Fruit fly (Drosophila melanogaster): ENCODE results near the gene dop.

DNA sequence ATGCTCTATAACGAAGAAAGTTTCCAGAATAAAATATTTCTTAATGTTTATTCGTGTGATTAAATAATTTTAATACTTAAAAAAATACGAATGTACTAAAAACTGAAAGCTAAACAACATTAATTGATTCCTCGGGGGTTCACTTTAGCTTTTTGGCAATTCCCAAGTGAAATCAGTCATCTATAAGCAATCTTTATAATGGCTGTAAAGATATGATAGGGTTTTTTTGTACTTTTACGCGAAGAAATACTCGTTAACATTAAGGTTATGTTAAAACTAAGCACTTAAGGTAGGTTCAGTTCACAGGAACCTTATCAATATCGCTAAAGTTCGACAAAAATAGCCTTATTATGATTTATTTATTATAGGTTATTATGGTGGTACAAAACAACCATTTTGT, 45.9 kb upstream of the dop start:
- TF ChIP-seq CG10543 (GFP tag; optimal IDR thresholded peaks at IDR 0.05) (no peak), NK7.1 (GFP tag; optimal IDR thresholded peaks at IDR 0.05) (no peak), CG10366 (GFP tag; IDR thresholded peaks at IDR 0.05) (no peak), CG1529 (GFP tag; optimal IDR thresholded peaks at IDR 0.05) (no peak), vfl (GFP tag; optimal IDR thresholded peaks at IDR 0.05) (no peak), CG17359 (tag; optimal IDR thresholded peaks at IDR 0.05) (no peak), tna (GFP tag; IDR thresholded peaks at IDR 0.05; ENCODE audit: partially characterized antibody) (no peak), Sox102F (GFP tag; optimal IDR thresholded peaks at IDR 0.05) (no peak), CG6254 (GFP tag; optimal IDR thresholded peaks at IDR 0.05) (no peak), CG7928 (GFP tag; optimal IDR thresholded peaks at IDR 0.05) (no peak), Dll (GFP tag; IDR thresholded peaks at IDR 0.05; ENCODE audit: partially characterized antibody) (no peak)

Data from whole organism, embryonic.